Worm (Caenorhabditis elegans) whole organism, late embryonic: ENCODE measurements around the gene oig-4.

Experiments used
- C08G9.2 ChIP-seq: sonication (generic microtip); optimal IDR thresholded peaks from 2 replicates; lab custom pipeline; 2016; ENCODE audit warnings: mild to moderate bottlenecking, missing genetic modification characterization, moderate library complexity, missing compliant biosample characterization
- C38D4.7 ChIP-seq: fragments of 200-800 bp; sonication (Bioruptor generic); optimal IDR thresholded peaks from 2 replicates; lab custom pipeline; 2018; ENCODE audit warnings: mild to moderate bottlenecking, missing genetic modification characterization, moderate library complexity, missing compliant biosample characterization
- F13H6.1 ChIP-seq: sonication (generic microtip); optimal IDR thresholded peaks from 2 replicates; lab custom pipeline; 2016; ENCODE audit warnings: missing genetic modification characterization, missing compliant biosample characterization
- K02D7.2 ChIP-seq: sonication (generic microtip); optimal IDR thresholded peaks from 2 replicates; lab custom pipeline; 2017; ENCODE audit warnings: mild to moderate bottlenecking, missing genetic modification characterization, missing compliant biosample characterization
- T23F11.4 ChIP-seq: fragments of 200-800 bp; sonication (Bioruptor generic); optimal IDR thresholded peaks from 2 replicates; lab custom pipeline; 2018; ENCODE audit warnings: mild to moderate bottlenecking, missing genetic modification characterization, missing compliant biosample characterization
- ahr-1 ChIP-seq: sonication (generic microtip); optimal IDR thresholded peaks from 2 replicates; lab custom pipeline; 2016; ENCODE audit warnings: missing genetic modification characterization, missing compliant biosample characterization
- ama-1 ChIP-seq: fragments of 150-350 bp; optimal IDR thresholded peaks from 2 replicates; lab custom pipeline; 2014
- ceh-14 ChIP-seq: sonication (generic microtip); optimal IDR thresholded peaks from 2 replicates; lab custom pipeline; 2016; ENCODE audit warnings: missing genotype, missing genetic modification characterization, missing compliant biosample characterization
- ceh-18 ChIP-seq: sonication (generic microtip); optimal IDR thresholded peaks from 2 replicates; lab custom pipeline; 2016; ENCODE audit warnings: missing genetic modification characterization, missing compliant biosample characterization
- ceh-2 ChIP-seq: sonication (generic microtip); optimal IDR thresholded peaks from 2 replicates; lab custom pipeline; 2016; ENCODE audit warnings: missing genotype, missing genetic modification characterization, missing compliant biosample characterization
- ceh-22 ChIP-seq: sonication (generic microtip); optimal IDR thresholded peaks from 2 replicates; lab custom pipeline; 2017; ENCODE audit warnings: missing biosample characterization, missing genetic modification characterization
- ceh-30 ChIP-seq: fragments of 150-350 bp; optimal IDR thresholded peaks from 2 replicates; lab custom pipeline; 2014; ENCODE audit warnings: missing biosample characterization, missing genetic modification characterization
- ceh-34 ChIP-seq: sonication (generic microtip); optimal IDR thresholded peaks from 2 replicates; lab custom pipeline; 2016; ENCODE audit warnings: mild to moderate bottlenecking, missing genetic modification characterization, missing compliant biosample characterization
- ceh-45 ChIP-seq: fragments of 200-800 bp; sonication (Bioruptor generic); IDR thresholded peaks from 2 replicates; pipeline ENCODE4 v1.3.6; 2022; ENCODE audit warnings: missing genetic modification reagents, missing genetic modification characterization, missing compliant biosample characterization
- ceh-48 ChIP-seq: sonication (generic microtip); optimal IDR thresholded peaks from 2 replicates; lab custom pipeline; 2016; ENCODE audit warnings: missing genetic modification characterization, inconsistent platforms, missing compliant biosample characterization
- ceh-6 ChIP-seq: fragments of 200-800 bp; sonication (Bioruptor generic); optimal IDR thresholded peaks from 2 replicates; lab custom pipeline; 2018; ENCODE audit warnings: mild to moderate bottlenecking, missing genetic modification characterization, missing compliant biosample characterization
- ceh-9 ChIP-seq: sonication (generic microtip); optimal IDR thresholded peaks from 2 replicates; lab custom pipeline; 2016; ENCODE audit warnings: mild to moderate bottlenecking, missing genetic modification characterization, inconsistent platforms, missing compliant biosample characterization
- dve-1 ChIP-seq: sonication (generic microtip); optimal IDR thresholded peaks from 2 replicates; lab custom pipeline; 2017; ENCODE audit warnings: antibody characterized with exemption, mild to moderate bottlenecking, missing genetic modification characterization, missing compliant biosample characterization
- elt-2 ChIP-seq: sonication (generic microtip); optimal IDR thresholded peaks from 2 replicates; lab custom pipeline; 2016; ENCODE audit warnings: missing genetic modification reagents, missing genetic modification characterization, missing compliant biosample characterization
- elt-4 ChIP-seq: sonication (generic microtip); optimal IDR thresholded peaks from 2 replicates; lab custom pipeline; 2016; ENCODE audit warnings: missing genetic modification characterization, missing compliant biosample characterization
- ets-4 ChIP-seq: sonication (generic microtip); optimal IDR thresholded peaks from 2 replicates; lab custom pipeline; 2016; ENCODE audit warnings: missing genetic modification characterization, missing compliant biosample characterization
- gmeb-2 ChIP-seq: sonication (generic microtip); optimal IDR thresholded peaks from 2 replicates; lab custom pipeline; 2016; ENCODE audit warnings: missing genetic modification characterization, inconsistent platforms, missing compliant biosample characterization
- hlh-15 ChIP-seq: sonication (generic microtip); optimal IDR thresholded peaks from 2 replicates; lab custom pipeline; 2016; ENCODE audit warnings: missing genetic modification characterization, missing compliant biosample characterization
- hlh-30 ChIP-seq: sonication (generic microtip); optimal IDR thresholded peaks from 2 replicates; lab custom pipeline; 2017; ENCODE audit warnings: antibody characterized with exemption, missing genetic modification characterization, missing compliant biosample characterization; ENCODE audit not compliant: insufficient read depth
- hlh-8 ChIP-seq: sonication (generic microtip); optimal IDR thresholded peaks from 2 replicates; lab custom pipeline; 2016; ENCODE audit warnings: missing genotype, missing genetic modification characterization, missing compliant biosample characterization
- lim-6 ChIP-seq: sonication (generic microtip); optimal IDR thresholded peaks from 2 replicates; lab custom pipeline; 2016; ENCODE audit warnings: missing genetic modification characterization, missing compliant biosample characterization
- madf-2 ChIP-seq: sonication (generic microtip); optimal IDR thresholded peaks from 2 replicates; lab custom pipeline; 2017; ENCODE audit warnings: missing genetic modification characterization, missing compliant biosample characterization
- mec-3 ChIP-seq: sonication (generic microtip); optimal IDR thresholded peaks from 2 replicates; lab custom pipeline; 2016; ENCODE audit warnings: borderline replicate concordance, missing genetic modification characterization, missing compliant biosample characterization
- nfya-1 ChIP-seq: sonication (generic microtip); optimal IDR thresholded peaks from 2 replicates; lab custom pipeline; 2017; ENCODE audit warnings: missing genetic modification characterization, mild to moderate bottlenecking, missing compliant biosample characterization, antibody characterized with exemption, moderate library complexity
- nhr-11 ChIP-seq: fragments of 150-350 bp; optimal IDR thresholded peaks from 2 replicates; lab custom pipeline; 2014; ENCODE audit warnings: missing biosample characterization, missing genetic modification characterization
- nhr-232 ChIP-seq: sonication (generic microtip); optimal IDR thresholded peaks from 2 replicates; lab custom pipeline; 2016; ENCODE audit warnings: missing genetic modification characterization, missing compliant biosample characterization
- odd-2 ChIP-seq: sonication (generic microtip); optimal IDR thresholded peaks from 2 replicates; lab custom pipeline; 2017; ENCODE audit warnings: antibody characterized with exemption, mild to moderate bottlenecking, missing genetic modification characterization, missing compliant biosample characterization
- pax-1 ChIP-seq: fragments of 150-350 bp; optimal IDR thresholded peaks from 2 replicates; lab custom pipeline; 2014; ENCODE audit warnings: missing biosample characterization, missing genetic modification characterization
- pha-2 ChIP-seq: sonication (generic microtip); optimal IDR thresholded peaks from 2 replicates; lab custom pipeline; 2017; ENCODE audit warnings: mild to moderate bottlenecking, missing genetic modification characterization, missing compliant biosample characterization
- pha-4 ChIP-seq: fragments of 150-350 bp; optimal IDR thresholded peaks from 2 replicates; lab custom pipeline; 2018; ENCODE audit warnings: missing biosample characterization, missing genetic modification reagents, missing genetic modification characterization
- pqm-1 ChIP-seq: sonication (generic microtip); optimal IDR thresholded peaks from 2 replicates; lab custom pipeline; 2016; ENCODE audit warnings: missing genetic modification characterization, missing compliant biosample characterization
- sdc-2 ChIP-seq: sonication (generic microtip); optimal IDR thresholded peaks from 2 replicates; lab custom pipeline; 2016; ENCODE audit warnings: missing genotype, missing genetic modification characterization, missing compliant biosample characterization
- tbx-7 ChIP-seq: sonication (generic microtip); optimal IDR thresholded peaks from 2 replicates; lab custom pipeline; 2016; ENCODE audit warnings: missing genotype, missing genetic modification characterization, missing compliant biosample characterization
- ttx-3 ChIP-seq: sonication (generic microtip); optimal IDR thresholded peaks from 2 replicates; lab custom pipeline; 2016; ENCODE audit warnings: missing genetic modification reagents, missing genetic modification characterization, missing compliant biosample characterization
- unc-3 ChIP-seq, 2 experiments: fragments of 200-800 bp in 1 of 2; sonication (Bioruptor generic) in 1 of 2; sonication (generic microtip) in 1 of 2; conservative IDR thresholded peaks in 1 of 2; optimal IDR thresholded peaks in 1 of 2; 2 replicates each; pipeline versions ENCODE4 v1.3.6 to Lab custom; 2016 to 2022; ENCODE audit warnings: missing compliant biosample characterization in 2 of 2, missing genetic modification characterization in 2 of 2, missing genetic modification reagents in 1 of 2
- unc-42 ChIP-seq: sonication (generic microtip); optimal IDR thresholded peaks from 2 replicates; lab custom pipeline; 2016; ENCODE audit warnings: missing genotype, missing genetic modification characterization, missing compliant biosample characterization
- unc-55 ChIP-seq: sonication (generic microtip); optimal IDR thresholded peaks from 2 replicates; lab custom pipeline; 2017; ENCODE audit warnings: missing biosample characterization, missing genetic modification reagents, missing genetic modification characterization
- unc-86 ChIP-seq: sonication (generic microtip); optimal IDR thresholded peaks from 2 replicates; lab custom pipeline; 2016; ENCODE audit warnings: missing genetic modification characterization, missing compliant biosample characterization

Gene oig-4

ce11 chrII:7598702-7599314, 14.5 kb upstream of the oig-4 start, which contains the start of gene pgam-5:
Gene pgam-5, minus strand, starts transcription at chrII:7598752.
- TF ChIP-seq nfya-1 (tag; lab: Kevin White, UChicago) (no peak), odd-2 (tag; lab: Kevin White, UChicago) (no peak), lim-6 (tag; lab: Kevin White, UChicago) (no peak), ahr-1 (no peak), madf-2 (tag; lab: Kevin White, UChicago) (no peak), ceh-6 (GFP tag; lab: Kevin White, UChicago) (no peak), ceh-48 (tag; lab: Kevin White, UChicago) (no peak), hlh-8 (tag; lab: Kevin White, UChicago) (no peak), unc-86 (tag; lab: Kevin White, UChicago) (no peak)
- TF ChIP-seq, all 69 proteins: peak for 0

ce11 chrII:7599357-7599756, 14.0 kb upstream of the oig-4 start, which contains the start of gene npp-21:
Gene npp-21, plus strand, starts transcription at chrII:7599657.
- TF ChIP-seq pha-2 (tag; lab: Kevin White, UChicago) = no peak
- TF ChIP-seq ceh-34 = no peak
- TF ChIP-seq nhr-232 (tag; lab: Kevin White, UChicago) = no peak
- no peak for TF ChIP-seq ceh-30
- TF ChIP-seq T23F11.4 (GFP tag; lab: Kevin White, UChicago) = no peak
- TF ChIP-seq ceh-2 (tag; lab: Kevin White, UChicago) = no peak
- TF ChIP-seq unc-3 (GFP tag; conservative IDR thresholded peaks at IDR 0.05; lab: Robert Waterston, UW) = no peak
- no peak for TF ChIP-seq unc-3 (tag; optimal IDR thresholded peaks at IDR 0.05; lab: Kevin White, UChicago)
- no peak for TF ChIP-seq elt-4 (tag; lab: Kevin White, UChicago)
- no peak for TF ChIP-seq elt-2 (tag; lab: Kevin White, UChicago)
- TF ChIP-seq sdc-2 (tag; lab: Kevin White, UChicago) = no peak
- TF ChIP-seq mec-3 (tag; lab: Kevin White, UChicago) = no peak
- no peak for TF ChIP-seq gmeb-2 (tag; lab: Kevin White, UChicago)
- TF ChIP-seq pha-4 (tag; lab: Kevin White, UChicago) = no peak
- TF ChIP-seq K02D7.2 (tag; lab: Kevin White, UChicago) = no peak

- TF ChIP-seq odd-2 (tag; lab: Kevin White, UChicago) (no peak), pha-2 (tag; lab: Kevin White, UChicago) (no peak), unc-55 (GFP tag; lab: Kevin White, UChicago) (no peak), hlh-8 (tag; lab: Kevin White, UChicago) (no peak), elt-2 (tag; lab: Kevin White, UChicago) (no peak), F13H6.1 (tag; lab: Kevin White, UChicago) (no peak), tbx-7 (tag; lab: Kevin White, UChicago) (no peak), nfya-1 (tag; lab: Kevin White, UChicago) (no peak), ceh-9 (tag; lab: Kevin White, UChicago) (no peak), unc-42 (tag; lab: Kevin White, UChicago) (no peak), C38D4.7 (GFP tag; lab: Kevin White, UChicago) (no peak), ttx-3 (no peak), hlh-30 (no peak), nhr-11 (no peak), ceh-22 (tag; lab: Kevin White, UChicago) (no peak), pha-4 (tag; lab: Kevin White, UChicago) (no peak), ceh-18 (tag; lab: Kevin White, UChicago) (no peak)
- TF ChIP-seq, all 69 proteins: peak for 0
Observed at ce11 chrII:7605306-7605705, 8.0 kb upstream of the oig-4 start, which contains the start of gene osm-8. Gene osm-8, minus strand, starts transcription at chrII:7605406.

ce11 chrII:7607953-7608352, 5.4 kb upstream of the oig-4 start, which contains the start of gene lips-17:
Gene lips-17, plus strand, starts transcription at chrII:7608253.
- no peak for TF ChIP-seq C08G9.2 (tag; lab: Kevin White, UChicago)
- no peak for TF ChIP-seq ets-4 (tag; lab: Kevin White, UChicago)
- no peak for TF ChIP-seq unc-42 (tag; lab: Kevin White, UChicago)
- TF ChIP-seq ama-1 = no peak
- no peak for TF ChIP-seq pqm-1 (tag; lab: Kevin White, UChicago)
- TF ChIP-seq pax-1 (tag; lab: Kevin White, UChicago) = no peak
- TF ChIP-seq ceh-14 = no peak
- TF ChIP-seq hlh-15 (tag; lab: Kevin White, UChicago) = no peak
- no peak for TF ChIP-seq dve-1 (tag; lab: Kevin White, UChicago)
- no peak for TF ChIP-seq ceh-45 (GFP tag; lab: Robert Waterston, UW)
- no peak for TF ChIP-seq elt-2 (tag; lab: Kevin White, UChicago)
